Fruit fly (Drosophila melanogaster): ENCODE data around the gene Fadd.

The Fadd gene

dm6 chr3R:22052235-22052634, 18.0 kb downstream of the Fadd start:
- TF ChIP-seq psq (GFP tag; optimal IDR thresholded peaks at IDR 0.05) (no peak), otp (GFP tag; IDR thresholded peaks at IDR 0.05) (no peak), Jarid2 (GFP tag; optimal IDR thresholded peaks at IDR 0.05) (no peak), sens-2 (GFP tag; IDR thresholded peaks at IDR 0.05) (no peak), grau (tag; optimal IDR thresholded peaks at IDR 0.05) (no peak), CG9215 (GFP tag; IDR thresholded peaks at IDR 0.05) (no peak), CG7745 (tag; optimal IDR thresholded peaks at IDR 0.05) (no peak), wor (GFP tag; IDR thresholded peaks at IDR 0.05) (no peak), CG1832 (GFP tag; optimal IDR thresholded peaks at IDR 0.05) (no peak), gsb (GFP tag; IDR thresholded peaks at IDR 0.05) (0 out of 2 replicates have a peak, but pooled peaks have one; percentile 22), CG12299 (tag; optimal IDR thresholded peaks at IDR 0.05) (no peak), Hey (tag; optimal IDR thresholded peaks at IDR 0.05) (no peak), fd102C (GFP tag; optimal IDR thresholded peaks at IDR 0.05) (no peak), salm (tag; optimal IDR thresholded peaks at IDR 0.05) (no peak), Ets65A (GFP tag) (peak; percentile 2), Eip74EF (GFP tag; optimal IDR thresholded peaks at IDR 0.05) (no peak), cg (GFP tag; optimal IDR thresholded peaks at IDR 0.05) (peak; percentile 28), CG10267 (tag; optimal IDR thresholded peaks at IDR 0.05) (no peak), kni (GFP tag; optimal IDR thresholded peaks at IDR 0.05) (peak; percentile 51), Gsc (GFP tag; IDR thresholded peaks at IDR 0.05) (no peak), ash1 (GFP tag; optimal IDR thresholded peaks at IDR 0.05) (no peak), gsb-n (tag; optimal IDR thresholded peaks at IDR 0.05) (no peak), h (optimal IDR thresholded peaks at IDR 0.05) (no peak), Hand (GFP tag; optimal IDR thresholded peaks at IDR 0.05) (no peak), lov (optimal IDR thresholded peaks at IDR 0.05) (no peak), lov (GFP tag; IDR thresholded peaks at IDR 0.05) (no peak), CG11504 (tag; optimal IDR thresholded peaks at IDR 0.05) (peak; percentile 13), sr (GFP tag; IDR thresholded peaks at IDR 0.05) (peak; percentile 84), twi (tag; optimal IDR thresholded peaks at IDR 0.05) (no peak), stwl (tag; optimal IDR thresholded peaks at IDR 0.05) (peak; percentile 42), CG3847 (GFP tag; IDR thresholded peaks at IDR 0.05) (no peak), tll (GFP tag; optimal IDR thresholded peaks at IDR 0.05) (peak in 1 of 2 experiments; percentile 64), pb (GFP tag; optimal IDR thresholded peaks at IDR 0.05) (no peak)

dm6 chr3R:22053202-22053601, 18.9 kb downstream of the Fadd start:
- 0 out of 3 replicates have a peak, but pooled peaks have one; percentile 11 for TF ChIP-seq CG16813 (GFP tag; IDR thresholded peaks at IDR 0.05; ENCODE audit: partially characterized antibody)
- TF ChIP-seq CG2199 (GFP tag; IDR thresholded peaks at IDR 0.05), result peak; percentile 65; the same call in 1 of the 3 replicates
- peak; percentile 27 for TF ChIP-seq chm (GFP tag; IDR thresholded peaks at IDR 0.05)
- TF ChIP-seq abd-A (tag; optimal IDR thresholded peaks at IDR 0.05), result peak; percentile 45
- peak; percentile 53 for TF ChIP-seq run (tag; optimal IDR thresholded peaks at IDR 0.05)
- TF ChIP-seq CG30431 (GFP tag; optimal IDR thresholded peaks at IDR 0.05), result no peak
- peak in 1 of 2 experiments; percentile 92 for TF ChIP-seq Hr78 (GFP tag; optimal IDR thresholded peaks at IDR 0.05)
- no peak for TF ChIP-seq CG30020 (tag; optimal IDR thresholded peaks at IDR 0.05)
- no peak for TF ChIP-seq CG11504 (tag; optimal IDR thresholded peaks at IDR 0.05)
- peak; percentile 59 for TF ChIP-seq fd64A (GFP tag; optimal IDR thresholded peaks at IDR 0.05)

Measured in whole organism, embryonic.